Fruit fly (Drosophila melanogaster) whole organism, embryonic: ENCODE data around the gene CG13243.

Experiments
- B-H2 ChIP-seq: fragments of 200-800 bp; sonication (Bioruptor generic); optimal IDR thresholded peaks from 2 replicates; lab custom pipeline; 2018; ENCODE audit warnings: missing biosample characterization, mild to moderate bottlenecking, missing genetic modification characterization
- Blimp-1 ChIP-seq: fragments of 200-800 bp; sonication (Bioruptor generic); optimal IDR thresholded peaks from 3 replicates; lab custom pipeline; 2018; ENCODE audit warnings: missing biosample characterization, missing genetic modification characterization, mild to moderate bottlenecking, moderate library complexity, missing genetic modification reagents
- CG10565 ChIP-seq: fragments of 200-800 bp; sonication (Bioruptor generic); optimal IDR thresholded peaks from 3 replicates; lab custom pipeline; 2016; ENCODE audit warnings: missing biosample characterization, mild to moderate bottlenecking, missing genetic modification characterization
- CG11560 ChIP-seq: fragments of 200-800 bp; sonication (Bioruptor generic); IDR thresholded peaks from 3 replicates; pipeline ENCODE4 v1.3.6; 2022; ENCODE audit warnings: missing biosample characterization, missing genetic modification characterization
- CG11695 ChIP-seq: fragments of 200-800 bp; sonication (Bioruptor generic); IDR thresholded peaks from 3 replicates; pipeline ENCODE4 v1.3.6; 2022; ENCODE audit warnings: missing biosample characterization, missing genetic modification characterization
- CG12155 ChIP-seq: fragments of 200-800 bp; sonication (Bioruptor generic); optimal IDR thresholded peaks from 3 replicates; lab custom pipeline; 2016; ENCODE audit warnings: missing biosample characterization, missing genetic modification characterization
- CG14965 ChIP-seq: fragments of 200-800 bp; sonication (Bioruptor generic); optimal IDR thresholded peaks from 2 replicates; lab custom pipeline; 2016; ENCODE audit warnings: missing biosample characterization, missing genetic modification characterization, borderline replicate concordance
- CG1529 ChIP-seq: fragments of 200-800 bp; sonication (Bioruptor generic); optimal IDR thresholded peaks from 3 replicates; lab custom pipeline; 2018; ENCODE audit warnings: missing biosample characterization, missing genetic modification characterization
- CG18011 ChIP-seq: fragments of 200-800 bp; sonication (Bioruptor generic); optimal IDR thresholded peaks from 2 replicates; lab custom pipeline; 2017; ENCODE audit warnings: missing biosample characterization, missing genetic modification characterization, mild to moderate bottlenecking, moderate library complexity, missing genotype
- CG30403 ChIP-seq: fragments of 200-800 bp; sonication (Bioruptor generic); optimal IDR thresholded peaks from 3 replicates; lab custom pipeline; 2016; ENCODE audit warnings: missing biosample characterization, missing genetic modification characterization
- CG32772 ChIP-seq: fragments of 200-800 bp; sonication (Bioruptor generic); IDR thresholded peaks from 2 replicates; pipeline ENCODE4 v1.3.6; 2022; ENCODE audit warnings: missing biosample characterization, missing genetic modification characterization
- CG33557 ChIP-seq: fragments of 200-800 bp; sonication (Bioruptor generic); optimal IDR thresholded peaks from 2 replicates; lab custom pipeline; 2019; ENCODE audit warnings: missing biosample characterization, mild to moderate bottlenecking, missing genetic modification characterization, moderate library complexity
- CG34422 ChIP-seq: fragments of 200-800 bp; sonication (Bioruptor generic); IDR thresholded peaks from 3 replicates; pipeline ENCODE4 v1.3.6; 2022; ENCODE audit warnings: missing biosample characterization, missing genetic modification characterization
- CG4707 ChIP-seq: fragments of 200-800 bp; sonication (Bioruptor generic); optimal IDR thresholded peaks from 2 replicates; lab custom pipeline; 2018; ENCODE audit warnings: missing biosample characterization, mild to moderate bottlenecking, missing genetic modification characterization, moderate library complexity
- CG7963 ChIP-seq: fragments of 200-800 bp; sonication (Bioruptor generic); IDR thresholded peaks from 3 replicates; pipeline ENCODE4 v1.3.6; 2022; ENCODE audit warnings: missing biosample characterization, missing genetic modification characterization; ENCODE audit not compliant: partially characterized antibody
- CG9215 ChIP-seq: fragments of 200-800 bp; sonication (Bioruptor generic); IDR thresholded peaks from 2 replicates; pipeline ENCODE4 v1.3.6; 2022; ENCODE audit warnings: missing biosample characterization, missing genetic modification characterization
- CHES-1-like ChIP-seq: fragments of 200-800 bp; sonication (Bioruptor generic); optimal IDR thresholded peaks from 2 replicates; lab custom pipeline; 2016; ENCODE audit warnings: missing biosample characterization, missing genetic modification characterization
- CTCF ChIP-seq: fragments of 200-800 bp; sonication (Bioruptor generic); optimal IDR thresholded peaks from 2 replicates; lab custom pipeline; 2017; ENCODE audit warnings: missing biosample characterization, mild to moderate bottlenecking, missing genetic modification characterization, moderate library complexity
- Drgx ChIP-seq: fragments of 200-800 bp; sonication (Bioruptor generic); IDR thresholded peaks from 2 replicates; pipeline ENCODE4 v1.3.6; 2022; ENCODE audit warnings: missing biosample characterization, missing genetic modification characterization
- E2f2 ChIP-seq: fragments of 200-800 bp; sonication (Bioruptor generic); IDR thresholded peaks from 2 replicates; pipeline ENCODE4 v1.3.6; 2022; ENCODE audit warnings: missing biosample characterization, missing genetic modification characterization
- Ets65A ChIP-seq: fragments of 200-800 bp; sonication (Bioruptor generic); peaks from one replicate; lab custom pipeline; 2016; ENCODE audit warnings: missing biosample characterization, missing genetic modification characterization
- Fer2 ChIP-seq: fragments of 200-800 bp; sonication (Bioruptor generic); optimal IDR thresholded peaks from 2 replicates; lab custom pipeline; 2018; ENCODE audit warnings: missing biosample characterization, mild to moderate bottlenecking, missing genetic modification characterization, moderate library complexity
- Opbp ChIP-seq: fragments of 200-800 bp; sonication (Bioruptor generic); IDR thresholded peaks from 3 replicates; pipeline ENCODE4 v1.3.6; 2022; ENCODE audit warnings: missing biosample characterization, missing genetic modification characterization; ENCODE audit not compliant: partially characterized antibody
- Ptx1 ChIP-seq: fragments of 200-800 bp; sonication (Bioruptor generic); IDR thresholded peaks from 2 replicates; pipeline ENCODE4 v1.3.6; 2022; ENCODE audit warnings: missing biosample characterization, missing genetic modification characterization
- Sox102F ChIP-seq: fragments of 200-800 bp; sonication (Bioruptor generic); optimal IDR thresholded peaks from 2 replicates; lab custom pipeline; 2018; ENCODE audit warnings: missing biosample characterization, mild to moderate bottlenecking, missing genetic modification characterization, moderate library complexity
- bab2 ChIP-seq: fragments of 200-800 bp; sonication (Bioruptor generic); optimal IDR thresholded peaks from 2 replicates; lab custom pipeline; 2016; ENCODE audit warnings: missing biosample characterization, missing genetic modification characterization
- dpn ChIP-seq, 2 experiments: fragments of 200-800 bp; sonication (Bioruptor generic); optimal IDR thresholded peaks; 3 replicates each; lab custom pipeline; 2016; ENCODE audit warnings: missing biosample characterization in 2 of 2, missing genetic modification characterization in 2 of 2
- gce ChIP-seq: fragments of 200-800 bp; sonication (Bioruptor generic); IDR thresholded peaks from 3 replicates; pipeline ENCODE4 v1.3.6; 2022; ENCODE audit warnings: missing biosample characterization, missing genetic modification characterization
- gsb ChIP-seq: fragments of 200-800 bp; sonication (Bioruptor generic); IDR thresholded peaks from 2 replicates; pipeline ENCODE4 v1.3.6; 2022; ENCODE audit warnings: missing biosample characterization, missing genetic modification characterization
- nerfin-2 ChIP-seq: fragments of 200-800 bp; sonication (Bioruptor generic); IDR thresholded peaks from 2 replicates; pipeline ENCODE4 v1.3.6; 2022; ENCODE audit warnings: missing biosample characterization, missing genetic modification characterization; ENCODE audit not compliant: partially characterized antibody
- nom ChIP-seq: fragments of 200-800 bp; sonication (Bioruptor generic); optimal IDR thresholded peaks from 2 replicates; lab custom pipeline; 2017; ENCODE audit warnings: missing biosample characterization, missing genetic modification characterization, mild to moderate bottlenecking, moderate library complexity, missing genetic modification reagents
- pita ChIP-seq: fragments of 200-800 bp; sonication (Bioruptor generic); optimal IDR thresholded peaks from 2 replicates; lab custom pipeline; 2017; ENCODE audit warnings: missing biosample characterization, mild to moderate bottlenecking, missing genetic modification characterization
- row ChIP-seq: fragments of 200-800 bp; sonication (Bioruptor generic); IDR thresholded peaks from 3 replicates; pipeline ENCODE4 v1.3.6; 2022; ENCODE audit warnings: missing biosample characterization, missing genetic modification characterization
- sisA ChIP-seq: fragments of 200-800 bp; sonication (Bioruptor generic); IDR thresholded peaks from 2 replicates; pipeline ENCODE4 v1.3.6; 2022; ENCODE audit warnings: missing biosample characterization, missing genetic modification characterization
- ssp ChIP-seq: fragments of 200-800 bp; sonication (Bioruptor generic); IDR thresholded peaks from 2 replicates; pipeline ENCODE4 v1.3.6; 2022; ENCODE audit warnings: missing biosample characterization, missing genetic modification characterization
- trh ChIP-seq: fragments of 200-800 bp; sonication (Bioruptor generic); optimal IDR thresholded peaks from 2 replicates; lab custom pipeline; 2016; ENCODE audit warnings: missing biosample characterization, missing genetic modification characterization
- unc-4 ChIP-seq: fragments of 200-800 bp; sonication (Bioruptor generic); IDR thresholded peaks from 2 replicates; pipeline ENCODE4 v1.3.6; 2022; ENCODE audit warnings: missing biosample characterization, missing genetic modification characterization; ENCODE audit not compliant: partially characterized antibody
- unpg ChIP-seq: fragments of 200-800 bp; sonication (Bioruptor generic); optimal IDR thresholded peaks from 3 replicates; lab custom pipeline; 2018; ENCODE audit warnings: missing biosample characterization, mild to moderate bottlenecking, missing genetic modification characterization, moderate library complexity

CG13243 gene

DNA sequence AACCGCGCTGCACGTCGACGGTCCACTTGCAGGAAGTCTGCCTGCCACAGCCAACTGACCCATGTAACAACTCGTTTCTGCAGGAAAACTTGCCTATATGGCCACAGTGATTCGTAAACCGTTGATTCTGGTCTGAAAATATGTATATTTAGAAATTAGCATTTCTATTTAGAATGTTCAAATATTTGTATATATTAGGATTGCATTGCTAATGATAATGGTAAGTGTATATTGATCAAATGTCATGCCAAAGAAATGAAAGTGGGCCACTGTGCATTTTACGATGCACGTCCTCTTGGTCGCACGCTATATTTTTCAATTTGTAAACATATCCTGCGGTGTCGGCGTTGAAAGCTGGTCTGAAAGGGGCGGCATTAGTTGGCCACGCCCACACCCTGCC lies 33.8 kb downstream of the CG13243 start (continued):
- TF ChIP-seq CG11560 (tag; lab: Robert Waterston, UW), result no peak
- TF ChIP-seq Drgx (GFP tag; lab: Robert Waterston, UW), result no peak
- TF ChIP-seq, all 482 proteins: peak for 6

DNA sequence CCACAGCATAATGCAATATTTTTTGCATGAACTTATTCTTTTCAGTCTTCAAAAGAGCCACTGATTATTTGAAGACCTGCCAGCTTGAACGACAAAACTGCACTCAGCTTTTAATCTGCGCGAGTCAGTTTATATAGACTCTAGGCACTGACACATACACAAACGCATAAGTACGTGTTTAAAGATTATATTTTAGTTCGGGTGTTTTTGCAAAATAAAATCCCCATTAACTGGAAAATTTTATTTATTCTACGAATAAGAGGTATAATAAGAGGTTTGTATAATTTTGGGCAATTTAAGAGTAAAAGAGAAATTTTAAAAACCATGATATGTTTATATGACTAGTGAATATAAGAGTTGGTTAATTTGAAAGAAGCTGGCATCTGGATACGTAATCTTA lies 41.3 kb downstream of the CG13243 start, which contains the start of gene Tep1:
Gene Tep1, minus strand, starts transcription at position 101 of the 400 bp plus-strand sequence.
- TF ChIP-seq CG34422 (GFP tag; lab: Robert Waterston, UW) (no peak), gce (GFP tag; lab: Robert Waterston, UW) (no peak), CG1529 (no peak), CG32772 (GFP tag; lab: Robert Waterston, UW) (no peak), CG18011 (no peak), CG33557 (no peak), CG7963 (GFP tag; lab: Robert Waterston, UW) (no peak), Opbp (GFP tag; lab: Robert Waterston, UW) (no peak), CG10565 (GFP tag; lab: Kevin White, UChicago) (no peak), unc-4 (no peak), row (no peak), Blimp-1 (GFP tag; lab: Kevin White, UChicago) (no peak), bab2 (GFP tag; lab: Kevin White, UChicago) (no peak), B-H2 (GFP tag; lab: Kevin White, UChicago) (no peak), ssp (GFP tag; lab: Robert Waterston, UW) (no peak), nerfin-2 (GFP tag; lab: Robert Waterston, UW) (no peak), CTCF (no peak), sisA (GFP tag; lab: Robert Waterston, UW) (no peak), dpn (GFP tag; optimal IDR thresholded peaks at IDR 0.05; lab: Kevin White, UChicago) (no peak)
- TF ChIP-seq, all 482 proteins: peak for 0

DNA sequence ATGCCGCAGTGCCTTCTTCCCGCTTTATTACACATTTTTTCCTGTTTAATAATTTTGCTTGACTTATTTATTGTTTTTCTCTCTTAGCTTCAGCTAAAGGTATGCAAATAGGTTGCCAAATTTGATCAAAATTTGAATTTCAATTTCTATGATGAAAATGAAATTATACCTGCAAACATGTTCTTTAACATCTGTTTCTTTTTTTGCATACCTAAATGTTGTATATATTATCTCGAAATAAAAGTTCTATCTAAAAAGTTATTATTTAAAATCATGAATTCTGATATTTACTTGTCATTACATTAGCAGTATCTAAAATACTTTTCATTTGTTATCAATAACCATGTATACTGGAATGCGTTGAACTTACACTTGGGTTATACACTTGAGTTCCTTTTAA lies 42.8 kb downstream of the CG13243 start, which contains the start of gene CG31735:
Gene CG31735, plus strand, starts transcription at position 301 of the 400 bp plus-strand sequence.
- TF ChIP-seq nom (GFP tag; lab: Kevin White, UChicago), result no peak
- no peak for TF ChIP-seq CG11695
- TF ChIP-seq gsb (GFP tag; lab: Robert Waterston, UW), result no peak
- TF ChIP-seq CG4707 (GFP tag; lab: Kevin White, UChicago), result no peak
- TF ChIP-seq CHES-1-like (GFP tag; lab: Kevin White, UChicago), result no peak
- no peak for TF ChIP-seq unpg (GFP tag; lab: Kevin White, UChicago)
- no peak for TF ChIP-seq CG30403 (GFP tag; lab: Kevin White, UChicago)
- TF ChIP-seq trh (GFP tag; lab: Kevin White, UChicago), result no peak
- no peak for TF ChIP-seq Fer2 (tag; lab: Kevin White, UChicago)
- TF ChIP-seq CG14965 (GFP tag; lab: Kevin White, UChicago), result no peak
- TF ChIP-seq CG12155 (GFP tag; lab: Kevin White, UChicago), result no peak
- no peak for TF ChIP-seq E2f2

DNA sequence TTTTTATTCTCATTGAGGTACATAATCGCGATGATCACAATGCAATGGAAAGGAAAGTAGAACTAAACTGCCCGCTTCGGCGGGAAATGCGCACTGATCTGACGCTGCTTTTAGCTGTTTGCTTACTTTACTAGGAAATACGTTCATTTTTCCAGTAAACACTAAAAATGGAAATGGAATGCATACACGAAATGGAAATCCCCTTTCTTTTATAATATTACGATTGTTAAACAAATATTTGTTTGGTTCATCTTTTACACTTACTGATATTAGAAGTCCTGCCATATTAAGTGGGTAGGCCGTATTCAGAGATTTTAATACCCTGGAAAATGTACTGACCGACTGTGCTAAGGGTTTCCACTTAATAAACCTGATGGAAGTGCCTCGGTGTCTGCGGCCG lies 48.0 kb downstream of the CG13243 start, which contains the start of gene CG31823:
Gene CG31823, minus strand, starts transcription at position 101 of the 400 bp plus-strand sequence.
- no peak for TF ChIP-seq pita (GFP tag; lab: Kevin White, UChicago)
- TF ChIP-seq CG9215 (GFP tag; lab: Robert Waterston, UW), result no peak
- TF ChIP-seq Ets65A (GFP tag; lab: Kevin White, UChicago), result peak; percentile 79
- TF ChIP-seq Sox102F (GFP tag; lab: Kevin White, UChicago), result peak; percentile 21
- 0 out of 2 replicates have a peak, but pooled peaks have one; percentile 14 for TF ChIP-seq Ptx1 (GFP tag; lab: Robert Waterston, UW)
- TF ChIP-seq, all 482 proteins: peak for 3
